Fruit fly (Drosophila melanogaster) whole organism, embryonic: ENCODE measurements around the gene ebi.

ENCODE experiments used
- ATbp ChIP-seq: fragments of 200-800 bp; sonication (Bioruptor generic); optimal IDR thresholded peaks from 2 replicates; lab custom pipeline; 2017; ENCODE audit warnings: missing biosample characterization, mild to moderate bottlenecking, missing genetic modification characterization, missing genetic modification reagents
- Aef1 ChIP-seq: fragments of 200-800 bp; sonication (Bioruptor generic); IDR thresholded peaks from 3 replicates; pipeline ENCODE4 v1.3.6; 2022; ENCODE audit warnings: missing biosample characterization, missing genetic modification characterization
- Asciz ChIP-seq: fragments of 200-800 bp; sonication (Bioruptor generic); optimal IDR thresholded peaks from 2 replicates; lab custom pipeline; 2017; ENCODE audit warnings: missing biosample characterization, mild to moderate bottlenecking, missing genetic modification characterization, missing genetic modification reagents
- B-H1 ChIP-seq: fragments of 200-800 bp; sonication (Bioruptor generic); IDR thresholded peaks from 3 replicates; pipeline ENCODE4 v1.3.6; 2022; ENCODE audit warnings: missing biosample characterization, missing genetic modification characterization
- Bgb ChIP-seq: fragments of 200-800 bp; sonication (Bioruptor generic); IDR thresholded peaks from 2 replicates; pipeline ENCODE4 v1.3.6; 2022; ENCODE audit warnings: missing biosample characterization, missing genetic modification characterization; ENCODE audit not compliant: partially characterized antibody
- CG11696 ChIP-seq: fragments of 200-800 bp; sonication (Bioruptor generic); IDR thresholded peaks from 2 replicates; pipeline ENCODE4 v1.3.6; 2022; ENCODE audit warnings: missing biosample characterization, missing genetic modification characterization
- CG12299 ChIP-seq: fragments of 200-800 bp; sonication (Bioruptor generic); optimal IDR thresholded peaks from 2 replicates; lab custom pipeline; 2018; ENCODE audit warnings: missing biosample characterization, mild to moderate bottlenecking, missing genetic modification characterization
- CG12769 ChIP-seq: fragments of 200-800 bp; sonication (Bioruptor generic); optimal IDR thresholded peaks from 2 replicates; lab custom pipeline; 2019; ENCODE audit warnings: missing biosample characterization, mild to moderate bottlenecking, missing genetic modification characterization, moderate library complexity
- CG13624 ChIP-seq: fragments of 200-800 bp; sonication (Bioruptor generic); optimal IDR thresholded peaks from 2 replicates; lab custom pipeline; 2016; ENCODE audit warnings: missing biosample characterization, missing genetic modification characterization
- CG14014 ChIP-seq: fragments of 200-800 bp; sonication (Bioruptor generic); IDR thresholded peaks from 2 replicates; pipeline ENCODE4 v1.3.6; 2022; ENCODE audit warnings: missing biosample characterization, missing genetic modification characterization
- CG15269 ChIP-seq: fragments of 200-800 bp; sonication (Bioruptor generic); optimal IDR thresholded peaks from 2 replicates; lab custom pipeline; 2018; ENCODE audit warnings: missing biosample characterization, mild to moderate bottlenecking, missing genetic modification characterization, moderate library complexity
- CG15479 ChIP-seq: fragments of 200-800 bp; sonication (Bioruptor generic); optimal IDR thresholded peaks from 3 replicates; lab custom pipeline; 2019; ENCODE audit warnings: missing biosample characterization, mild to moderate bottlenecking, missing genetic modification characterization, moderate library complexity
- CG15514 ChIP-seq: fragments of 200-800 bp; sonication (Bioruptor generic); optimal IDR thresholded peaks from 3 replicates; lab custom pipeline; 2017; ENCODE audit warnings: missing biosample characterization, missing genetic modification characterization, mild to moderate bottlenecking, moderate library complexity, missing genetic modification reagents
- CG2712 ChIP-seq: fragments of 200-800 bp; optimal IDR thresholded peaks from 3 replicates; lab custom pipeline; 2019; ENCODE audit warnings: missing biosample characterization, mild to moderate bottlenecking, missing genetic modification characterization, moderate library complexity
- CG30431 ChIP-seq: fragments of 200-800 bp; sonication (Bioruptor generic); optimal IDR thresholded peaks from 2 replicates; lab custom pipeline; 2017; ENCODE audit warnings: missing biosample characterization, missing genetic modification characterization
- CG3163 ChIP-seq: fragments of 200-800 bp; sonication (Bioruptor generic); optimal IDR thresholded peaks from 3 replicates; lab custom pipeline; 2016; ENCODE audit warnings: missing biosample characterization, missing genetic modification characterization
- CG34224 ChIP-seq: fragments of 200-800 bp; sonication (Bioruptor generic); IDR thresholded peaks from 3 replicates; pipeline ENCODE4 v1.3.6; 2022; ENCODE audit warnings: missing biosample characterization, missing genetic modification characterization; ENCODE audit not compliant: partially characterized antibody
- CG7786 ChIP-seq: fragments of 200-800 bp; sonication (Bioruptor generic); optimal IDR thresholded peaks from 2 replicates; lab custom pipeline; 2016; ENCODE audit warnings: missing biosample characterization, missing genetic modification characterization
- CG8089 ChIP-seq: fragments of 200-800 bp; sonication (Bioruptor generic); optimal IDR thresholded peaks from 3 replicates; lab custom pipeline; 2016; ENCODE audit warnings: missing biosample characterization, missing genetic modification characterization
- CG8924 ChIP-seq: fragments of 200-800 bp; optimal IDR thresholded peaks from 3 replicates; lab custom pipeline; 2019; ENCODE audit warnings: missing biosample characterization, mild to moderate bottlenecking, missing genetic modification characterization, moderate library complexity
- CG8944 ChIP-seq: fragments of 200-800 bp; sonication (Bioruptor generic); optimal IDR thresholded peaks from 3 replicates; lab custom pipeline; 2016; ENCODE audit warnings: missing biosample characterization, missing genetic modification characterization
- CG9215 ChIP-seq: fragments of 200-800 bp; sonication (Bioruptor generic); IDR thresholded peaks from 2 replicates; pipeline ENCODE4 v1.3.6; 2022; ENCODE audit warnings: missing biosample characterization, missing genetic modification characterization
- CG9437 ChIP-seq: fragments of 200-800 bp; sonication (Bioruptor generic); optimal IDR thresholded peaks from 2 replicates; lab custom pipeline; 2018; ENCODE audit warnings: missing biosample characterization, mild to moderate bottlenecking, missing genetic modification characterization
- Chrac-16 ChIP-seq: fragments of 200-800 bp; sonication (Bioruptor generic); optimal IDR thresholded peaks from 3 replicates; lab custom pipeline; 2016; ENCODE audit warnings: missing biosample characterization, missing genetic modification characterization
- Deaf1 ChIP-seq: fragments of 200-800 bp; optimal IDR thresholded peaks from 3 replicates; lab custom pipeline; 2019; ENCODE audit warnings: missing biosample characterization, mild to moderate bottlenecking, missing genetic modification characterization, moderate library complexity
- H15 ChIP-seq: fragments of 200-800 bp; sonication (Bioruptor generic); IDR thresholded peaks from 3 replicates; pipeline ENCODE4 v1.3.6; 2022; ENCODE audit warnings: missing biosample characterization, missing genetic modification characterization
- Hsf ChIP-seq: fragments of 200-800 bp; sonication (Bioruptor generic); optimal IDR thresholded peaks from 3 replicates; lab custom pipeline; 2016; ENCODE audit warnings: missing biosample characterization, missing genetic modification characterization
- Poxn ChIP-seq: fragments of 200-800 bp; sonication (Bioruptor generic); IDR thresholded peaks from 2 replicates; pipeline ENCODE4 v1.3.6; 2022; ENCODE audit warnings: missing biosample characterization, missing genetic modification characterization
- Xbp1 ChIP-seq: fragments of 200-800 bp; sonication (Bioruptor generic); optimal IDR thresholded peaks from 3 replicates; lab custom pipeline; 2016; ENCODE audit warnings: missing biosample characterization, mild to moderate bottlenecking, missing genetic modification characterization
- YL-1 ChIP-seq: fragments of 200-800 bp; sonication (Bioruptor generic); optimal IDR thresholded peaks from 3 replicates; lab custom pipeline; 2017; ENCODE audit warnings: missing biosample characterization, mild to moderate bottlenecking, missing genetic modification characterization
- ara ChIP-seq: fragments of 200-800 bp; sonication (Bioruptor generic); IDR thresholded peaks from 2 replicates; pipeline ENCODE4 v1.3.6; 2022; ENCODE audit warnings: missing biosample characterization, missing genetic modification characterization
- az2 ChIP-seq: fragments of 200-800 bp; sonication (Bioruptor generic); optimal IDR thresholded peaks from 3 replicates; lab custom pipeline; 2016; ENCODE audit warnings: missing biosample characterization, missing genetic modification characterization
- bcd ChIP-seq: fragments of 200-800 bp; sonication (Bioruptor generic); optimal IDR thresholded peaks from 2 replicates; lab custom pipeline; 2017; ENCODE audit warnings: missing biosample characterization, mild to moderate bottlenecking, missing genetic modification characterization
- bsh ChIP-seq, 2 experiments: fragments of 200-800 bp; sonication (Bioruptor generic); optimal IDR thresholded peaks; 2 replicates each; lab custom pipeline; 2017 to 2018; ENCODE audit warnings: mild to moderate bottlenecking in 2 of 2, missing biosample characterization in 2 of 2, missing genetic modification characterization in 2 of 2, moderate library complexity in 1 of 2
- gcm2 ChIP-seq: fragments of 200-800 bp; sonication (Bioruptor generic); optimal IDR thresholded peaks from 2 replicates; lab custom pipeline; 2016; ENCODE audit warnings: missing biosample characterization, missing genetic modification characterization
- gem ChIP-seq: fragments of 200-800 bp; sonication (Bioruptor generic); optimal IDR thresholded peaks from 2 replicates; lab custom pipeline; 2019; ENCODE audit warnings: missing biosample characterization, mild to moderate bottlenecking, missing genetic modification characterization, moderate library complexity
- gro ChIP-seq: fragments of 200-800 bp; sonication (Bioruptor generic); optimal IDR thresholded peaks from 2 replicates; lab custom pipeline; 2016; ENCODE audit warnings: missing biosample characterization, missing genetic modification characterization
- gsb ChIP-seq: fragments of 200-800 bp; sonication (Bioruptor generic); IDR thresholded peaks from 2 replicates; pipeline ENCODE4 v1.3.6; 2022; ENCODE audit warnings: missing biosample characterization, missing genetic modification characterization
- jing ChIP-seq: fragments of 200-800 bp; sonication (Bioruptor generic); optimal IDR thresholded peaks from 2 replicates; lab custom pipeline; 2018; ENCODE audit warnings: missing biosample characterization, mild to moderate bottlenecking, missing genetic modification characterization
- lbe ChIP-seq: fragments of 200-800 bp; sonication (Bioruptor generic); optimal IDR thresholded peaks from 2 replicates; lab custom pipeline; 2016; ENCODE audit warnings: missing biosample characterization, mild to moderate bottlenecking, missing genetic modification characterization
- lov ChIP-seq, 2 experiments: fragments of 200-800 bp in 1 of 2; fragments of >200 bp in 1 of 2; sonication (Bioruptor generic) in 1 of 2; IDR thresholded peaks in 1 of 2; optimal IDR thresholded peaks in 1 of 2; 2 replicates in 1 of 2; 3 replicates in 1 of 2; pipeline versions ENCODE4 v1.3.6 to Lab custom; 2017 to 2022; ENCODE audit warnings: missing biosample characterization in 1 of 2, missing genetic modification characterization in 1 of 2
- nau ChIP-seq: fragments of 200-800 bp; sonication (Bioruptor generic); optimal IDR thresholded peaks from 3 replicates; lab custom pipeline; 2017; ENCODE audit warnings: missing biosample characterization, mild to moderate bottlenecking, missing genetic modification characterization, missing genetic modification reagents
- nom ChIP-seq: fragments of 200-800 bp; sonication (Bioruptor generic); optimal IDR thresholded peaks from 2 replicates; lab custom pipeline; 2017; ENCODE audit warnings: missing biosample characterization, missing genetic modification characterization, mild to moderate bottlenecking, moderate library complexity, missing genetic modification reagents
- peb ChIP-seq: fragments of 200-800 bp; sonication (Bioruptor generic); IDR thresholded peaks from 2 replicates; pipeline ENCODE4 v1.3.6; 2022; ENCODE audit warnings: missing biosample characterization, missing genetic modification characterization
- prd ChIP-seq, 3 experiments: fragments of >200 bp in 2 of 3; fragments of 200-800 bp in 1 of 3; sonication (Bioruptor generic) in 1 of 3; optimal IDR thresholded peaks in 2 of 3; IDR thresholded peaks in 1 of 3; 2 replicates in 2 of 3; 3 replicates in 1 of 3; pipeline versions ENCODE4 v1.3.6 to Lab custom; 2017 to 2022; ENCODE audit warnings: missing biosample characterization in 1 of 3, missing genetic modification characterization in 1 of 3
- ro ChIP-seq: fragments of 200-800 bp; sonication (Bioruptor generic); IDR thresholded peaks from 2 replicates; pipeline ENCODE4 v1.3.6; 2022; ENCODE audit warnings: missing biosample characterization, missing genetic modification characterization
- tna ChIP-seq: fragments of 200-800 bp; sonication (Bioruptor generic); IDR thresholded peaks from 2 replicates; pipeline ENCODE4 v1.3.6; 2022; ENCODE audit warnings: missing biosample characterization, missing genetic modification characterization; ENCODE audit not compliant: partially characterized antibody

The ebi gene

dm6 chr2L:427338-428234 is 12.7 kb downstream of the ebi start (continued):
- no peak for TF ChIP-seq CG12769 (tag; lab: Kevin White, UChicago)
- no peak for TF ChIP-seq ro
- peak; percentile 18 for TF ChIP-seq CG30431 (GFP tag; lab: Kevin White, UChicago)
- no peak for TF ChIP-seq CG13624 (GFP tag; lab: Kevin White, UChicago)
- TF ChIP-seq ATbp (GFP tag; lab: Kevin White, UChicago) = peak; percentile 28
- TF ChIP-seq YL-1 (GFP tag; lab: Kevin White, UChicago) = no peak
- TF ChIP-seq Aef1 (GFP tag; lab: Robert Waterston, UW) = no peak
- peak; percentile 27 for TF ChIP-seq Xbp1 (GFP tag; lab: Kevin White, UChicago)
- no peak for TF ChIP-seq lov (optimal IDR thresholded peaks at IDR 0.05; lab: Kevin White, UChicago)
- 0 out of 3 replicates have a peak, but pooled peaks have one; percentile 66 for TF ChIP-seq lov (GFP tag; IDR thresholded peaks at IDR 0.05; lab: Robert Waterston, UW)
- peak; percentile 26; the same call in 1 of the 2 replicates for TF ChIP-seq peb
- TF ChIP-seq gsb = no peak
- TF ChIP-seq CG12299 = no peak
- peak; percentile 13 for TF ChIP-seq Hsf (GFP tag; lab: Kevin White, UChicago)
- TF ChIP-seq B-H1 (GFP tag; lab: Robert Waterston, UW) = no peak
- TF ChIP-seq prd (optimal IDR thresholded peaks at IDR 0.05; lab: Kevin White, UChicago) = no peak
- peak; percentile 62 for TF ChIP-seq prd (GFP tag; IDR thresholded peaks at IDR 0.05; lab: Robert Waterston, UW)
- no peak for TF ChIP-seq H15 (GFP tag; lab: Robert Waterston, UW)
- TF ChIP-seq bsh (GFP tag; optimal IDR thresholded peaks at IDR 0.05; lab: Kevin White, UChicago) = peak; percentile 30 to 74
- no peak for TF ChIP-seq Deaf1
- no peak for TF ChIP-seq CG14014 (GFP tag; lab: Robert Waterston, UW)
- TF ChIP-seq Poxn (GFP tag; lab: Robert Waterston, UW) = no peak
- no peak for TF ChIP-seq tna (GFP tag; lab: Robert Waterston, UW)
- peak; percentile 16 for TF ChIP-seq az2
- TF ChIP-seq Bgb (GFP tag; lab: Robert Waterston, UW) = no peak
- TF ChIP-seq CG11696 (GFP tag; lab: Robert Waterston, UW) = no peak
- no peak for TF ChIP-seq CG9437 (GFP tag; lab: Kevin White, UChicago)
- TF ChIP-seq CG2712 (tag; lab: Kevin White, UChicago) = peak; percentile 6
- peak; percentile 60 for TF ChIP-seq ara (GFP tag; lab: Robert Waterston, UW)
- TF ChIP-seq gem (tag; lab: Kevin White, UChicago) = peak; percentile 49
- no peak for TF ChIP-seq CG15269 (tag; lab: Kevin White, UChicago)
- peak; percentile 94 for TF ChIP-seq nom (GFP tag; lab: Kevin White, UChicago)
- no peak for TF ChIP-seq CG34224
- no peak for TF ChIP-seq nau
- no peak for TF ChIP-seq gro
- TF ChIP-seq jing (GFP tag; lab: Kevin White, UChicago) = no peak
- peak; percentile 22 for TF ChIP-seq Chrac-16 (GFP tag; lab: Kevin White, UChicago)
- TF ChIP-seq CG15479 = no peak
- no peak for TF ChIP-seq gcm2 (GFP tag; lab: Kevin White, UChicago)
- no peak for TF ChIP-seq CG8089
- TF ChIP-seq CG8944 (GFP tag; lab: Kevin White, UChicago) = peak; percentile 19
- no peak for TF ChIP-seq Asciz
- no peak for TF ChIP-seq CG9215
- TF ChIP-seq CG15514 (GFP tag; lab: Kevin White, UChicago) = no peak
- peak; percentile 12 for TF ChIP-seq bcd
- no peak for TF ChIP-seq CG3163 (GFP tag; lab: Kevin White, UChicago)
- peak; percentile 86 for TF ChIP-seq lbe
- no peak for TF ChIP-seq CG8924
- TF ChIP-seq CG7786 (GFP tag; lab: Kevin White, UChicago) = peak; percentile 43
